Worm (Caenorhabditis elegans) whole organism, mixed stage, embryonic: ENCODE results near the gene C17H12.11.

Experiments
- bed-3 ChIP-seq: fragments of 200-800 bp; sonication (Bioruptor generic); optimal IDR thresholded peaks from 3 replicates; lab custom pipeline; 2018; ENCODE audit warnings: mild to moderate bottlenecking, missing genetic modification characterization, moderate library complexity, missing compliant biosample characterization
- blmp-1 ChIP-seq: fragments of 150-350 bp; optimal IDR thresholded peaks from 2 replicates; lab custom pipeline; 2014; ENCODE audit warnings: missing biosample characterization, missing genetic modification characterization
- ceh-43 ChIP-seq: fragments of 200-800 bp; sonication (Bioruptor generic); optimal IDR thresholded peaks from 2 replicates; lab custom pipeline; 2018; ENCODE audit warnings: mild to moderate bottlenecking, missing genetic modification characterization, moderate library complexity, missing compliant biosample characterization
- ceh-83 ChIP-seq: fragments of 200-800 bp; sonication (Bioruptor generic); optimal IDR thresholded peaks from 2 replicates; lab custom pipeline; 2018; ENCODE audit warnings: mild to moderate bottlenecking, missing genetic modification characterization, missing compliant biosample characterization
- ces-1 ChIP-seq: fragments of 150-350 bp; optimal IDR thresholded peaks from 2 replicates; lab custom pipeline; 2014; ENCODE audit warnings: missing biosample characterization, missing genetic modification reagents, missing genetic modification characterization
- cnd-1 ChIP-seq: fragments of 200-800 bp; sonication (Bioruptor generic); optimal IDR thresholded peaks from 2 replicates; lab custom pipeline; 2018; ENCODE audit warnings: mild to moderate bottlenecking, missing genetic modification characterization, missing compliant biosample characterization
- drap-1 ChIP-seq: fragments of 200-800 bp; sonication (Bioruptor generic); optimal IDR thresholded peaks from 3 replicates; lab custom pipeline; 2018; ENCODE audit warnings: mild to moderate bottlenecking, missing genetic modification characterization, missing compliant biosample characterization
- elt-1 ChIP-seq: sonication (generic microtip); optimal IDR thresholded peaks from 2 replicates; lab custom pipeline; 2017; ENCODE audit warnings: missing genetic modification characterization, mild to moderate bottlenecking, missing compliant biosample characterization, antibody characterized with exemption, moderate library complexity, borderline replicate concordance; ENCODE audit not compliant: insufficient read depth
- elt-3 ChIP-seq: fragments of 150-350 bp; optimal IDR thresholded peaks from 2 replicates; lab custom pipeline; 2014; ENCODE audit warnings: missing biosample characterization, missing genetic modification characterization
- hlh-1 ChIP-seq: fragments of 150-350 bp; optimal IDR thresholded peaks from 2 replicates; lab custom pipeline; 2014; ENCODE audit warnings: missing biosample characterization, missing genetic modification reagents, missing genetic modification characterization
- lin-13 ChIP-seq: fragments of 150-350 bp; optimal IDR thresholded peaks from 2 replicates; lab custom pipeline; 2014; ENCODE audit warnings: missing biosample characterization, missing genetic modification characterization
- lin-32 ChIP-seq: fragments of 200-800 bp; sonication (Bioruptor generic); optimal IDR thresholded peaks from 2 replicates; lab custom pipeline; 2018; ENCODE audit warnings: mild to moderate bottlenecking, missing genetic modification characterization, missing compliant biosample characterization
- mab-5 ChIP-seq: fragments of 150-350 bp; optimal IDR thresholded peaks from 2 replicates; lab custom pipeline; 2014; ENCODE audit warnings: missing biosample characterization, missing genetic modification characterization
- mep-1 ChIP-seq: fragments of 150-350 bp; optimal IDR thresholded peaks from 2 replicates; lab custom pipeline; 2017; ENCODE audit warnings: missing biosample characterization, missing genetic modification reagents, missing genetic modification characterization, inconsistent platforms
- mls-2 ChIP-seq: sonication (generic microtip); optimal IDR thresholded peaks from 2 replicates; lab custom pipeline; 2016; ENCODE audit warnings: mild to moderate bottlenecking, missing genetic modification characterization, moderate library complexity, missing compliant biosample characterization
- nhr-12 ChIP-seq: fragments of 150-350 bp; optimal IDR thresholded peaks from 2 replicates; lab custom pipeline; 2014; ENCODE audit warnings: missing biosample characterization, missing genetic modification characterization
- nhr-2 ChIP-seq: fragments of 150-350 bp; optimal IDR thresholded peaks from 2 replicates; lab custom pipeline; 2014; ENCODE audit warnings: missing biosample characterization, missing genetic modification characterization
- nhr-237 ChIP-seq: fragments of 150-350 bp; optimal IDR thresholded peaks from 2 replicates; lab custom pipeline; 2014; ENCODE audit warnings: missing biosample characterization, missing genetic modification characterization
- nhr-28 ChIP-seq: fragments of 150-350 bp; optimal IDR thresholded peaks from 2 replicates; lab custom pipeline; 2014; ENCODE audit warnings: missing biosample characterization, missing genetic modification characterization
- nhr-76 ChIP-seq: sonication (generic microtip); optimal IDR thresholded peaks from 2 replicates; lab custom pipeline; 2017; ENCODE audit warnings: missing biosample characterization, missing genetic modification characterization
- pha-4 ChIP-seq: fragments of 150-350 bp; optimal IDR thresholded peaks from 2 replicates; lab custom pipeline; 2018; ENCODE audit warnings: missing biosample characterization, missing genetic modification reagents, missing genetic modification characterization
- sem-2 ChIP-seq: fragments of 200-800 bp; sonication (Bioruptor generic); optimal IDR thresholded peaks from 2 replicates; lab custom pipeline; 2018; ENCODE audit warnings: mild to moderate bottlenecking, missing genetic modification characterization, missing compliant biosample characterization
- snpc-4 ChIP-seq: fragments of 150-350 bp; optimal IDR thresholded peaks from 2 replicates; lab custom pipeline; 2014; ENCODE audit warnings: missing biosample characterization, missing genetic modification characterization
- sptf-1 ChIP-seq: sonication (generic microtip); optimal IDR thresholded peaks from 2 replicates; lab custom pipeline; 2017; ENCODE audit warnings: mild to moderate bottlenecking, missing genetic modification characterization, moderate library complexity, missing compliant biosample characterization
- tbx-8 ChIP-seq: fragments of 200-800 bp; sonication (Bioruptor generic); optimal IDR thresholded peaks from 2 replicates; lab custom pipeline; 2018; ENCODE audit warnings: mild to moderate bottlenecking, missing genetic modification characterization, moderate library complexity, missing compliant biosample characterization
- unc-120 ChIP-seq: sonication (generic microtip); optimal IDR thresholded peaks from 2 replicates; lab custom pipeline; 2017; ENCODE audit warnings: missing genetic modification characterization, missing compliant biosample characterization; ENCODE audit not compliant: poor library complexity, severe bottlenecking
- unc-39 ChIP-seq: fragments of 150-350 bp; optimal IDR thresholded peaks from 2 replicates; lab custom pipeline; 2014; ENCODE audit warnings: missing biosample characterization, missing genetic modification characterization
- unc-62 ChIP-seq: fragments of 150-350 bp; optimal IDR thresholded peaks from 2 replicates; lab custom pipeline; 2014; ENCODE audit warnings: missing biosample characterization, missing genetic modification reagents, missing genetic modification characterization
- zip-8 ChIP-seq: fragments of 150-350 bp; optimal IDR thresholded peaks from 2 replicates; lab custom pipeline; 2014; ENCODE audit warnings: missing biosample characterization, missing genetic modification characterization
- ztf-11 ChIP-seq: fragments of 150-350 bp; optimal IDR thresholded peaks from 2 replicates; lab custom pipeline; 2014; ENCODE audit warnings: missing biosample characterization, missing genetic modification characterization

Gene C17H12.11

ce11 chrIV:6757614-6758013 is 44.6 kb upstream of the C17H12.11 start:
- TF ChIP-seq nhr-2 (tag; lab: Kevin White, UChicago) (no peak), lin-13 (tag; lab: Kevin White, UChicago) (no peak), ztf-11 (tag; lab: Kevin White, UChicago) (no peak), snpc-4 (tag; lab: Kevin White, UChicago) (no peak), unc-39 (tag; lab: Kevin White, UChicago) (no peak), sem-2 (GFP tag; lab: Kevin White, UChicago) (no peak), blmp-1 (tag; lab: Kevin White, UChicago) (no peak), mab-5 (tag; lab: Kevin White, UChicago) (no peak), pha-4 (tag; lab: Kevin White, UChicago) (no peak), nhr-237 (tag; lab: Kevin White, UChicago) (no peak)
- TF ChIP-seq, all 35 proteins: peak for 0

ce11 chrIV:6762416-6762815 is 39.8 kb upstream of the C17H12.11 start, which contains the start of gene spd-3:
Gene spd-3, plus strand, starts transcription at chrIV:6762716.
- no peak for TF ChIP-seq sptf-1 (tag; lab: Kevin White, UChicago)
- TF ChIP-seq mep-1, result no peak
- TF ChIP-seq snpc-4 (tag; lab: Kevin White, UChicago), result no peak
- TF ChIP-seq zip-8, result no peak
- TF ChIP-seq hlh-1 (tag; lab: Kevin White, UChicago), result no peak
- TF ChIP-seq nhr-237 (tag; lab: Kevin White, UChicago), result no peak

ce11 chrIV:6767240-6767639 is 34.9 kb upstream of the C17H12.11 start:
- TF ChIP-seq elt-3 (tag; lab: Kevin White, UChicago), result no peak
- TF ChIP-seq ces-1 (GFP tag; lab: Kevin White, UChicago), result peak; percentile 79
- peak; percentile 7 for TF ChIP-seq mep-1
- TF ChIP-seq nhr-28 (tag; lab: Kevin White, UChicago), result no peak
- TF ChIP-seq unc-120 (tag; lab: Kevin White, UChicago), result peak; percentile 35
- TF ChIP-seq nhr-12 (tag; lab: Kevin White, UChicago), result no peak
- no peak for TF ChIP-seq cnd-1

ce11 chrIV:6770407-6770883 is 31.7 kb upstream of the C17H12.11 start, which contains the start of gene anat-1:
Gene anat-1, plus strand, starts transcription at chrIV:6770833.
- TF ChIP-seq sem-2 (GFP tag; lab: Kevin White, UChicago) (no peak), hlh-1 (tag; lab: Kevin White, UChicago) (no peak), nhr-237 (tag; lab: Kevin White, UChicago) (no peak), mep-1 (no peak), nhr-12 (tag; lab: Kevin White, UChicago) (no peak), pha-4 (tag; lab: Kevin White, UChicago) (no peak), ceh-83 (GFP tag; lab: Kevin White, UChicago) (no peak), elt-1 (tag; lab: Kevin White, UChicago) (no peak), drap-1 (GFP tag; lab: Kevin White, UChicago) (no peak), tbx-8 (GFP tag; lab: Kevin White, UChicago) (no peak), sptf-1 (tag; lab: Kevin White, UChicago) (no peak), ceh-43 (GFP tag; lab: Kevin White, UChicago) (no peak), mab-5 (tag; lab: Kevin White, UChicago) (no peak), nhr-28 (tag; lab: Kevin White, UChicago) (no peak), ztf-11 (tag; lab: Kevin White, UChicago) (no peak), bed-3 (GFP tag; lab: Kevin White, UChicago) (no peak)

- TF ChIP-seq hlh-1 (tag; lab: Kevin White, UChicago) (no peak), ztf-11 (tag; lab: Kevin White, UChicago) (no peak), lin-32 (GFP tag; lab: Kevin White, UChicago) (no peak), pha-4 (tag; lab: Kevin White, UChicago) (no peak), mls-2 (tag; lab: Kevin White, UChicago) (no peak), nhr-237 (tag; lab: Kevin White, UChicago) (no peak), nhr-76 (no peak), unc-62 (GFP tag; lab: Kevin White, UChicago) (no peak), blmp-1 (tag; lab: Kevin White, UChicago) (no peak), elt-1 (tag; lab: Kevin White, UChicago) (no peak), cnd-1 (no peak), mep-1 (no peak), tbx-8 (GFP tag; lab: Kevin White, UChicago) (no peak)
Observed at ce11 chrIV:6771556-6771955, 30.6 kb upstream of the C17H12.11 start.
